Fruit fly (Drosophila melanogaster) whole organism, embryonic: Measurements from ENCODE around the gene Zn72D.
A peak's percentile ranks its signal among the peaks of the same experiment; 100 is the strongest.

Experiments
- Abd-B ChIP-seq: fragments of 200-800 bp; sonication (Bioruptor generic); optimal IDR thresholded peaks from 2 replicates; lab custom pipeline; 2018; ENCODE audit warnings: missing biosample characterization, mild to moderate bottlenecking, missing genetic modification characterization, moderate library complexity
- Aef1 ChIP-seq: fragments of 200-800 bp; sonication (Bioruptor generic); IDR thresholded peaks from 3 replicates; pipeline ENCODE4 v1.3.6; 2022; ENCODE audit warnings: missing biosample characterization, missing genetic modification characterization
- Bgb ChIP-seq: fragments of 200-800 bp; sonication (Bioruptor generic); IDR thresholded peaks from 2 replicates; pipeline ENCODE4 v1.3.6; 2022; ENCODE audit warnings: missing biosample characterization, missing genetic modification characterization; ENCODE audit not compliant: partially characterized antibody
- C15 ChIP-seq: fragments of 200-800 bp; sonication (Bioruptor generic); IDR thresholded peaks from 3 replicates; pipeline ENCODE4 v1.3.6; 2022; ENCODE audit warnings: missing biosample characterization, missing genetic modification characterization
- CG11093 ChIP-seq: fragments of 200-800 bp; sonication (Bioruptor generic); IDR thresholded peaks from 3 replicates; pipeline ENCODE4 v1.3.6; 2022; ENCODE audit warnings: missing biosample characterization, missing genetic modification characterization
- CG11560 ChIP-seq: fragments of 200-800 bp; sonication (Bioruptor generic); IDR thresholded peaks from 3 replicates; pipeline ENCODE4 v1.3.6; 2022; ENCODE audit warnings: missing biosample characterization, missing genetic modification characterization
- CG12219 ChIP-seq: fragments of 200-800 bp; sonication (Bioruptor generic); optimal IDR thresholded peaks from 3 replicates; lab custom pipeline; 2018; ENCODE audit warnings: missing biosample characterization, mild to moderate bottlenecking, missing genetic modification characterization
- CG12659 ChIP-seq: fragments of 200-800 bp; sonication (Bioruptor generic); optimal IDR thresholded peaks from 3 replicates; lab custom pipeline; 2017; ENCODE audit warnings: mild to moderate bottlenecking, missing biosample characterization, missing genetic modification reagents, missing genetic modification characterization
- CG12769 ChIP-seq: fragments of 200-800 bp; sonication (Bioruptor generic); optimal IDR thresholded peaks from 2 replicates; lab custom pipeline; 2019; ENCODE audit warnings: missing biosample characterization, mild to moderate bottlenecking, missing genetic modification characterization, moderate library complexity
- CG13624 ChIP-seq: fragments of 200-800 bp; sonication (Bioruptor generic); optimal IDR thresholded peaks from 2 replicates; lab custom pipeline; 2016; ENCODE audit warnings: missing biosample characterization, missing genetic modification characterization
- CG15269 ChIP-seq: fragments of 200-800 bp; sonication (Bioruptor generic); optimal IDR thresholded peaks from 2 replicates; lab custom pipeline; 2018; ENCODE audit warnings: missing biosample characterization, mild to moderate bottlenecking, missing genetic modification characterization, moderate library complexity
- CG17359 ChIP-seq: fragments of 200-800 bp; sonication (Bioruptor generic); optimal IDR thresholded peaks from 3 replicates; lab custom pipeline; 2018; ENCODE audit warnings: missing biosample characterization, mild to moderate bottlenecking, missing genetic modification characterization, moderate library complexity
- CG17385 ChIP-seq: fragments of 200-800 bp; sonication (Bioruptor generic); optimal IDR thresholded peaks from 3 replicates; lab custom pipeline; 2018; ENCODE audit warnings: missing biosample characterization, mild to moderate bottlenecking, missing genetic modification characterization
- CG18619 ChIP-seq: fragments of 200-800 bp; sonication (Bioruptor generic); optimal IDR thresholded peaks from 3 replicates; lab custom pipeline; 2017; ENCODE audit warnings: missing biosample characterization, mild to moderate bottlenecking, missing genetic modification characterization
- CG2120 ChIP-seq: fragments of 200-800 bp; sonication (Bioruptor generic); optimal IDR thresholded peaks from 3 replicates; lab custom pipeline; 2016; ENCODE audit warnings: missing biosample characterization, missing genetic modification characterization
- CG2678 ChIP-seq: fragments of 200-800 bp; sonication (Bioruptor generic); optimal IDR thresholded peaks from 3 replicates; lab custom pipeline; 2019; ENCODE audit warnings: missing biosample characterization, mild to moderate bottlenecking, missing genetic modification characterization, moderate library complexity
- CG3838 ChIP-seq: fragments of 200-800 bp; sonication (Bioruptor generic); optimal IDR thresholded peaks from 3 replicates; lab custom pipeline; 2016; ENCODE audit warnings: missing biosample characterization, missing genetic modification characterization
- CG7357 ChIP-seq: fragments of 200-800 bp; sonication (Bioruptor generic); IDR thresholded peaks from 3 replicates; pipeline ENCODE4 v1.3.6; 2022; ENCODE audit warnings: missing biosample characterization, missing genetic modification characterization
- CG7786 ChIP-seq: fragments of 200-800 bp; sonication (Bioruptor generic); optimal IDR thresholded peaks from 2 replicates; lab custom pipeline; 2016; ENCODE audit warnings: missing biosample characterization, missing genetic modification characterization
- CG7839 ChIP-seq: fragments of 200-800 bp; sonication (Bioruptor generic); optimal IDR thresholded peaks from 3 replicates; lab custom pipeline; 2018; ENCODE audit warnings: missing biosample characterization, mild to moderate bottlenecking, missing genetic modification characterization, moderate library complexity
- CG8290 ChIP-seq, 3 experiments: fragments of 200-800 bp; sonication (Bioruptor generic); optimal IDR thresholded peaks; 2 replicates each; lab custom pipeline; 2016 to 2019; ENCODE audit warnings: missing biosample characterization in 3 of 3, missing genetic modification characterization in 3 of 3, mild to moderate bottlenecking in 2 of 3, moderate library complexity in 1 of 3
- CG9437 ChIP-seq: fragments of 200-800 bp; sonication (Bioruptor generic); optimal IDR thresholded peaks from 2 replicates; lab custom pipeline; 2018; ENCODE audit warnings: missing biosample characterization, mild to moderate bottlenecking, missing genetic modification characterization
- CkIIα-i1 ChIP-seq: fragments of 200-800 bp; sonication (Bioruptor generic); IDR thresholded peaks from 2 replicates; pipeline ENCODE4 v1.3.6; 2022; ENCODE audit warnings: missing biosample characterization, missing genetic modification characterization
- D19A ChIP-seq: fragments of 200-800 bp; optimal IDR thresholded peaks from 3 replicates; lab custom pipeline; 2019; ENCODE audit warnings: missing biosample characterization, mild to moderate bottlenecking, missing genetic modification characterization, moderate library complexity
- Dad ChIP-seq: fragments of 200-800 bp; sonication (Bioruptor generic); optimal IDR thresholded peaks from 3 replicates; lab custom pipeline; 2016; ENCODE audit warnings: missing biosample characterization, missing genetic modification characterization
- Doc2 ChIP-seq: fragments of 200-800 bp; sonication (Bioruptor generic); IDR thresholded peaks from 2 replicates; pipeline ENCODE4 v1.3.6; 2022; ENCODE audit warnings: missing biosample characterization, missing genetic modification characterization
- Doc3 ChIP-seq: fragments of 200-800 bp; sonication (Bioruptor generic); IDR thresholded peaks from 3 replicates; pipeline ENCODE4 v1.3.6; 2022; ENCODE audit warnings: missing biosample characterization, missing genetic modification characterization; ENCODE audit not compliant: partially characterized antibody
- Hr3 ChIP-seq: fragments of 200-800 bp; sonication (Bioruptor generic); optimal IDR thresholded peaks from 3 replicates; lab custom pipeline; 2016; ENCODE audit warnings: missing biosample characterization, missing genetic modification characterization
- Nf-YA ChIP-seq: fragments of 200-800 bp; sonication (Bioruptor generic); IDR thresholded peaks from 2 replicates; pipeline ENCODE4 v1.3.6; 2022; ENCODE audit warnings: missing biosample characterization, missing genetic modification characterization
- Poxn ChIP-seq: fragments of 200-800 bp; sonication (Bioruptor generic); IDR thresholded peaks from 2 replicates; pipeline ENCODE4 v1.3.6; 2022; ENCODE audit warnings: missing biosample characterization, missing genetic modification characterization
- Scr ChIP-seq: fragments of 200-800 bp; sonication (Bioruptor generic); IDR thresholded peaks from 2 replicates; pipeline ENCODE4 v1.3.6; 2022; ENCODE audit warnings: missing biosample characterization, missing genetic modification characterization; ENCODE audit not compliant: partially characterized antibody
- Sin3A ChIP-seq: fragments of >200 bp; optimal IDR thresholded peaks from 2 replicates; lab custom pipeline; 2018
- ase ChIP-seq: fragments of 200-800 bp; sonication (Bioruptor generic); IDR thresholded peaks from 3 replicates; pipeline ENCODE4 v1.3.6; 2022; ENCODE audit warnings: missing biosample characterization, missing genetic modification characterization
- ato ChIP-seq: fragments of 200-800 bp; sonication (Bioruptor generic); IDR thresholded peaks from 2 replicates; pipeline ENCODE4 v1.3.6; 2022; ENCODE audit warnings: missing biosample characterization, missing genetic modification characterization; ENCODE audit not compliant: partially characterized antibody
- crp ChIP-seq, 2 experiments: fragments of 200-800 bp; sonication (Bioruptor generic); optimal IDR thresholded peaks; 2 replicates in 1 of 2; 3 replicates in 1 of 2; lab custom pipeline; 2017; ENCODE audit warnings: missing biosample characterization in 2 of 2, missing genetic modification characterization in 2 of 2, mild to moderate bottlenecking in 1 of 2, moderate library complexity in 1 of 2
- dpn ChIP-seq, 2 experiments: fragments of 200-800 bp; sonication (Bioruptor generic); optimal IDR thresholded peaks; 3 replicates each; lab custom pipeline; 2016; ENCODE audit warnings: missing biosample characterization in 2 of 2, missing genetic modification characterization in 2 of 2
- fd64A ChIP-seq: fragments of 200-800 bp; sonication (Bioruptor generic); optimal IDR thresholded peaks from 3 replicates; lab custom pipeline; 2018; ENCODE audit warnings: missing biosample characterization, mild to moderate bottlenecking, missing genetic modification characterization
- gsb ChIP-seq: fragments of 200-800 bp; sonication (Bioruptor generic); IDR thresholded peaks from 2 replicates; pipeline ENCODE4 v1.3.6; 2022; ENCODE audit warnings: missing biosample characterization, missing genetic modification characterization
- insv ChIP-seq, 2 experiments: fragments of 200-800 bp; sonication (Bioruptor generic); optimal IDR thresholded peaks; 3 replicates each; lab custom pipeline; 2016 to 2018; ENCODE audit warnings: missing biosample characterization in 2 of 2, missing genetic modification characterization in 2 of 2
- kni ChIP-seq: fragments of 200-800 bp; sonication (Bioruptor generic); optimal IDR thresholded peaks from 3 replicates; lab custom pipeline; 2017; ENCODE audit warnings: mild to moderate bottlenecking, missing biosample characterization, missing genetic modification reagents, missing genetic modification characterization
- luna ChIP-seq: fragments of 200-800 bp; sonication (Bioruptor generic); optimal IDR thresholded peaks from 2 replicates; lab custom pipeline; 2016; ENCODE audit warnings: missing biosample characterization, missing genetic modification characterization
- p53 ChIP-seq: fragments of 200-800 bp; sonication (Bioruptor generic); optimal IDR thresholded peaks from 2 replicates; lab custom pipeline; 2016; ENCODE audit warnings: missing biosample characterization, missing genetic modification characterization
- pros ChIP-seq: fragments of 200-800 bp; sonication (Bioruptor generic); optimal IDR thresholded peaks from 3 replicates; lab custom pipeline; 2019; ENCODE audit warnings: missing biosample characterization, mild to moderate bottlenecking, missing genetic modification characterization, moderate library complexity
- pzg ChIP-seq: fragments of 200-800 bp; sonication (Bioruptor generic); optimal IDR thresholded peaks from 3 replicates; lab custom pipeline; 2018; ENCODE audit warnings: missing biosample characterization, mild to moderate bottlenecking, missing genetic modification characterization, moderate library complexity
- ranshi ChIP-seq: fragments of 200-800 bp; sonication (Bioruptor generic); IDR thresholded peaks from 2 replicates; pipeline ENCODE4 v1.3.6; 2022; ENCODE audit warnings: missing biosample characterization, missing genetic modification characterization
- sob ChIP-seq: fragments of 200-800 bp; sonication (Bioruptor generic); IDR thresholded peaks from 2 replicates; pipeline ENCODE4 v1.3.6; 2022; ENCODE audit warnings: missing biosample characterization, missing genetic modification characterization
- stc ChIP-seq: fragments of 200-800 bp; sonication (Bioruptor generic); IDR thresholded peaks from 2 replicates; pipeline ENCODE4 v1.3.6; 2022; ENCODE audit warnings: missing biosample characterization, missing genetic modification characterization
- tna ChIP-seq: fragments of 200-800 bp; sonication (Bioruptor generic); IDR thresholded peaks from 2 replicates; pipeline ENCODE4 v1.3.6; 2022; ENCODE audit warnings: missing biosample characterization, missing genetic modification characterization; ENCODE audit not compliant: partially characterized antibody
- tup ChIP-seq: fragments of 200-800 bp; sonication (Bioruptor generic); optimal IDR thresholded peaks from 2 replicates; lab custom pipeline; 2016; ENCODE audit warnings: missing biosample characterization, mild to moderate bottlenecking, missing genetic modification characterization, moderate library complexity
- wor ChIP-seq: fragments of 200-800 bp; sonication (Bioruptor generic); IDR thresholded peaks from 2 replicates; pipeline ENCODE4 v1.3.6; 2022; ENCODE audit warnings: missing biosample characterization, missing genetic modification characterization

Gene Zn72D

dm6 chr3L:16087323-16087816 lies 25.1 kb downstream of the Zn72D start, which contains the start of gene Tasp1 (continued):
- TF ChIP-seq dpn (GFP tag; optimal IDR thresholded peaks at IDR 0.05; lab: Kevin White, UChicago): peak in 1 of 2 experiments; percentile 55
- no peak for TF ChIP-seq CG3838
- TF ChIP-seq Scr (GFP tag; lab: Robert Waterston, UW): peak; percentile 23; the same call in 1 of the 2 replicates
- TF ChIP-seq Dad (GFP tag; lab: Kevin White, UChicago): no peak
- 0 out of 3 replicates have a peak, but pooled peaks have one; percentile 35 for TF ChIP-seq CG7357 (GFP tag; lab: Robert Waterston, UW)
- no peak for TF ChIP-seq CG2678 (tag; lab: Kevin White, UChicago)
- TF ChIP-seq CG2120 (GFP tag; lab: Kevin White, UChicago): peak; percentile 60
- TF ChIP-seq CG8290 (GFP tag; optimal IDR thresholded peaks at IDR 0.05; lab: Kevin White, UChicago): no peak
- peak in 1 of 2 experiments; percentile 54 for TF ChIP-seq CG8290 (tag; optimal IDR thresholded peaks at IDR 0.05; lab: Kevin White, UChicago)
- no peak for TF ChIP-seq CG15269 (tag; lab: Kevin White, UChicago)
- TF ChIP-seq pzg: peak; percentile 62
- TF ChIP-seq CG12219: no peak
- TF ChIP-seq CkIIα-i1 (GFP tag; lab: Robert Waterston, UW): no peak
- no peak for TF ChIP-seq kni (GFP tag; lab: Kevin White, UChicago)
- no peak; the same call in 2 of the 3 replicates for TF ChIP-seq CG11560 (tag; lab: Robert Waterston, UW)
- TF ChIP-seq CG9437 (GFP tag; lab: Kevin White, UChicago): peak; percentile 47
- peak; percentile 67 for TF ChIP-seq D19A (tag; lab: Kevin White, UChicago)
- TF ChIP-seq Abd-B (GFP tag; lab: Kevin White, UChicago): no peak
- peak; percentile 75 for TF ChIP-seq sob (GFP tag; lab: Robert Waterston, UW)
- peak; percentile 7 for TF ChIP-seq CG17385 (GFP tag; lab: Kevin White, UChicago)
- TF ChIP-seq Doc3 (GFP tag; lab: Robert Waterston, UW): no peak
- TF ChIP-seq gsb (GFP tag; lab: Robert Waterston, UW): no peak
- TF ChIP-seq p53 (GFP tag; lab: Kevin White, UChicago): no peak
- peak; percentile 39; the same call in 1 of the 2 replicates for TF ChIP-seq Nf-YA
- TF ChIP-seq ato (GFP tag; lab: Robert Waterston, UW): peak; percentile 8; the same call in 1 of the 2 replicates
- TF ChIP-seq Bgb (GFP tag; lab: Robert Waterston, UW): peak; percentile 57; the same call in 1 of the 2 replicates
- TF ChIP-seq CG7839 (tag; lab: Kevin White, UChicago): peak; percentile 80
- no peak for TF ChIP-seq pros (GFP tag; lab: Kevin White, UChicago)
- no peak for TF ChIP-seq C15 (GFP tag; lab: Robert Waterston, UW)
- no peak for TF ChIP-seq CG7786 (GFP tag; lab: Kevin White, UChicago)
- TF ChIP-seq tup (GFP tag; lab: Kevin White, UChicago): peak; percentile 16
- TF ChIP-seq CG17359: peak; percentile 60
- no peak for TF ChIP-seq fd64A (GFP tag; lab: Kevin White, UChicago)
- TF ChIP-seq CG13624 (GFP tag; lab: Kevin White, UChicago): no peak
- TF ChIP-seq wor: peak; percentile 10; the same call in 1 of the 2 replicates
- peak; percentile 49 for TF ChIP-seq Hr3 (GFP tag; lab: Kevin White, UChicago)
- TF ChIP-seq CG11093: no peak
- TF ChIP-seq Aef1 (GFP tag; lab: Robert Waterston, UW): peak; percentile 60
- TF ChIP-seq ranshi (GFP tag; lab: Robert Waterston, UW): 0 out of 2 replicates have a peak, but pooled peaks have one; percentile 64
- TF ChIP-seq Sin3A (lab: Kevin White, UChicago): no peak
- TF ChIP-seq insv (GFP tag; optimal IDR thresholded peaks at IDR 0.05; lab: Kevin White, UChicago): no peak
- peak; percentile 67 for TF ChIP-seq stc (GFP tag; lab: Robert Waterston, UW)
- TF ChIP-seq CG12769 (tag; lab: Kevin White, UChicago): no peak
- TF ChIP-seq crp (GFP tag; optimal IDR thresholded peaks at IDR 0.05; lab: Kevin White, UChicago): no peak
- no peak for TF ChIP-seq Doc2 (GFP tag; lab: Robert Waterston, UW)
- TF ChIP-seq CG18619 (GFP tag; lab: Kevin White, UChicago): peak; percentile 56
- no peak for TF ChIP-seq tna (GFP tag; lab: Robert Waterston, UW)
- TF ChIP-seq luna (GFP tag; lab: Kevin White, UChicago): no peak
- TF ChIP-seq Poxn: no peak
- TF ChIP-seq CG12659: peak; percentile 75
- TF ChIP-seq ase (GFP tag; lab: Robert Waterston, UW): peak; percentile 46; the same call in 1 of the 3 replicates
